Fruit fly (Drosophila melanogaster): Measurements from ENCODE around the gene Meltrin.

- TF ChIP-seq pan (optimal IDR thresholded peaks at IDR 0.05) (no peak), psq (optimal IDR thresholded peaks at IDR 0.05) (no peak)
These were observed 36.8 kb upstream of the Meltrin start for dm6 chr3R:14733937-14734336.

All from whole organism.